Fruit fly (Drosophila melanogaster): Measurements from ENCODE around the gene CG10175.

dm6 chr3R:23503511-23503910 is 27.3 kb downstream of the CG10175 start:
- TF ChIP-seq Dp (GFP tag; optimal IDR thresholded peaks at IDR 0.05): no peak
- TF ChIP-seq CG16863 (GFP tag; optimal IDR thresholded peaks at IDR 0.05): no peak
- TF ChIP-seq en (GFP tag; optimal IDR thresholded peaks at IDR 0.05): no peak
- TF ChIP-seq seq (GFP tag; IDR thresholded peaks at IDR 0.05): no peak
- no peak for TF ChIP-seq CG2889 (GFP tag; IDR thresholded peaks at IDR 0.05)
- no peak for TF ChIP-seq klu (GFP tag; IDR thresholded peaks at IDR 0.05)
- TF ChIP-seq vnd (GFP tag; IDR thresholded peaks at IDR 0.05; ENCODE audit: partially characterized antibody): no peak
- no peak for TF ChIP-seq Atf6 (GFP tag; IDR thresholded peaks at IDR 0.05)
- TF ChIP-seq CkIIα-i1 (GFP tag; IDR thresholded peaks at IDR 0.05): no peak
- no peak for TF ChIP-seq B-H1 (GFP tag; IDR thresholded peaks at IDR 0.05)
- TF ChIP-seq ewg (GFP tag; optimal IDR thresholded peaks at IDR 0.05): no peak
- TF ChIP-seq stwl (tag; optimal IDR thresholded peaks at IDR 0.05): no peak
